Worm (Caenorhabditis elegans) whole organism, L1 larva: ENCODE data around the gene gcy-32.

Source experiments
- C34B4.2 ChIP-seq: sonication (generic microtip); optimal IDR thresholded peaks from 2 replicates; lab custom pipeline; 2017; ENCODE audit warnings: mild to moderate bottlenecking, missing genetic modification characterization, missing compliant biosample characterization
- F16B12.6 ChIP-seq: fragments of 150-350 bp; optimal IDR thresholded peaks from 2 replicates; lab custom pipeline; 2014; ENCODE audit warnings: missing biosample characterization, missing genetic modification characterization
- Y116A8C.19 ChIP-seq: sonication (generic microtip); optimal IDR thresholded peaks from 2 replicates; lab custom pipeline; 2016; ENCODE audit warnings: missing compliant biosample characterization, missing genetic modification characterization, borderline replicate concordance
- aly-2 ChIP-seq: fragments of 150-350 bp; optimal IDR thresholded peaks from 2 replicates; lab custom pipeline; 2014; ENCODE audit warnings: missing biosample characterization, missing genetic modification characterization
- ceh-8 ChIP-seq: fragments of 200-800 bp; sonication (Bioruptor generic); optimal IDR thresholded peaks from 2 replicates; lab custom pipeline; 2018; ENCODE audit warnings: mild to moderate bottlenecking, missing genetic modification characterization, moderate library complexity, missing compliant biosample characterization
- ceh-82 ChIP-seq, 3 experiments: fragments of 150-350 bp in 1 of 3; sonication (generic microtip) in 2 of 3; optimal IDR thresholded peaks; 2 replicates each; lab custom pipeline; 2014 to 2017; ENCODE audit warnings: missing biosample characterization in 3 of 3, missing genetic modification characterization in 3 of 3
- ceh-90 ChIP-seq: sonication (generic microtip); optimal IDR thresholded peaks from 2 replicates; lab custom pipeline; 2016; ENCODE audit warnings: missing genetic modification characterization, missing compliant biosample characterization
- dsc-1 ChIP-seq: sonication (generic microtip); optimal IDR thresholded peaks from 2 replicates; lab custom pipeline; 2016; ENCODE audit warnings: mild to moderate bottlenecking, missing genetic modification characterization, missing compliant biosample characterization
- efl-1 ChIP-seq, 4 experiments: fragments of 150-350 bp; optimal IDR thresholded peaks in 3 of 4; peaks in 1 of 4; 1 replicate in 1 of 4; 2 replicates in 3 of 4; lab custom pipeline; 2014; ENCODE audit warnings: missing biosample characterization in 2 of 4, missing genetic modification characterization in 2 of 4, missing genetic modification reagents in 2 of 4
- elt-3 ChIP-seq, 6 experiments: fragments of 150-350 bp in 1 of 6; sonication (generic microtip); optimal IDR thresholded peaks; 2 replicates each; lab custom pipeline; 2017 to 2018; ENCODE audit warnings: missing biosample characterization in 6 of 6, missing genetic modification characterization in 6 of 6, inconsistent platforms in 1 of 6
- ets-5 ChIP-seq: fragments of 200-800 bp; sonication (Bioruptor generic); IDR thresholded peaks from 2 replicates; pipeline ENCODE4 v1.3.6; 2022; ENCODE audit warnings: missing genetic modification characterization, missing compliant biosample characterization
- fkh-10 ChIP-seq: sonication (generic microtip); optimal IDR thresholded peaks from 2 replicates; lab custom pipeline; 2017; ENCODE audit warnings: missing biosample characterization, missing genetic modification reagents, missing genetic modification characterization
- fkh-8 ChIP-seq: sonication (generic microtip); optimal IDR thresholded peaks from 2 replicates; lab custom pipeline; 2016; ENCODE audit warnings: mild to moderate bottlenecking, missing genetic modification characterization, missing compliant biosample characterization
- hlh-4 ChIP-seq: sonication (generic microtip); optimal IDR thresholded peaks from 2 replicates; lab custom pipeline; 2016; ENCODE audit warnings: mild to moderate bottlenecking, missing genetic modification characterization, missing compliant biosample characterization
- irx-1 ChIP-seq: sonication (generic microtip); optimal IDR thresholded peaks from 2 replicates; lab custom pipeline; 2016; ENCODE audit warnings: missing genetic modification characterization, missing compliant biosample characterization
- isw-1 ChIP-seq: fragments of 200-800 bp; sonication (Bioruptor generic); IDR thresholded peaks from 2 replicates; pipeline ENCODE4 v1.3.6; 2022; ENCODE audit warnings: missing genetic modification characterization, missing compliant biosample characterization
- lin-15B ChIP-seq: fragments of 150-350 bp; sonication (generic microtip); optimal IDR thresholded peaks from 3 replicates; lab custom pipeline; 2014; ENCODE audit warnings: missing biosample characterization, missing genetic modification characterization
- lsy-2 ChIP-seq, 2 experiments: fragments of 150-350 bp; optimal IDR thresholded peaks; 2 replicates each; lab custom pipeline; 2014; ENCODE audit warnings: missing biosample characterization in 2 of 2, missing genetic modification characterization in 2 of 2
- nhr-19 ChIP-seq: fragments of 200-800 bp; sonication (Bioruptor generic); conservative IDR thresholded peaks from 2 replicates; pipeline ENCODE4 v1.3.6; 2022; ENCODE audit warnings: missing genetic modification characterization, missing compliant biosample characterization
- nhr-28 ChIP-seq: fragments of 150-350 bp; optimal IDR thresholded peaks from 2 replicates; lab custom pipeline; 2014; ENCODE audit warnings: missing biosample characterization, missing genetic modification characterization
- nhr-71 ChIP-seq: sonication (generic microtip); optimal IDR thresholded peaks from 2 replicates; lab custom pipeline; 2016; ENCODE audit warnings: mild to moderate bottlenecking, missing genetic modification characterization, moderate library complexity, missing compliant biosample characterization
- nhr-77 ChIP-seq: fragments of 150-350 bp; optimal IDR thresholded peaks from 2 replicates; lab custom pipeline; 2014; ENCODE audit warnings: missing biosample characterization, missing genetic modification characterization
- nhr-85 ChIP-seq: sonication (generic microtip); peaks from one replicate; lab custom pipeline; 2016; ENCODE audit warnings: missing genetic modification characterization, inconsistent platforms, missing compliant biosample characterization
- pax-3 ChIP-seq: fragments of 200-800 bp; sonication (Bioruptor generic); optimal IDR thresholded peaks from 2 replicates; lab custom pipeline; 2018; ENCODE audit warnings: mild to moderate bottlenecking, missing genetic modification characterization, moderate library complexity, missing compliant biosample characterization
- skn-1 ChIP-seq: fragments of 150-350 bp; optimal IDR thresholded peaks from 2 replicates; lab custom pipeline; 2014; ENCODE audit warnings: missing biosample characterization, missing genetic modification characterization
- snu-23 ChIP-seq: sonication (generic microtip); optimal IDR thresholded peaks from 2 replicates; lab custom pipeline; 2016; ENCODE audit warnings: missing genetic modification characterization, missing compliant biosample characterization
- sup-37 ChIP-seq: fragments of 200-800 bp; sonication (Bioruptor generic); optimal IDR thresholded peaks from 2 replicates; lab custom pipeline; 2018; ENCODE audit warnings: mild to moderate bottlenecking, missing genetic modification characterization, missing compliant biosample characterization
- unc-30 ChIP-seq: sonication (generic microtip); optimal IDR thresholded peaks from 2 replicates; lab custom pipeline; 2017; ENCODE audit warnings: missing biosample characterization, missing genetic modification characterization
- unc-86 ChIP-seq: sonication (generic microtip); optimal IDR thresholded peaks from 2 replicates; lab custom pipeline; 2016; ENCODE audit warnings: missing genetic modification characterization, missing compliant biosample characterization
- xbp-1 ChIP-seq: sonication (generic microtip); optimal IDR thresholded peaks from 2 replicates; lab custom pipeline; 2016; ENCODE audit warnings: missing genetic modification characterization, missing compliant biosample characterization
- zip-4 ChIP-seq: fragments of 200-800 bp; sonication (Bioruptor generic); optimal IDR thresholded peaks from 2 replicates; lab custom pipeline; 2018; ENCODE audit warnings: mild to moderate bottlenecking, missing genetic modification characterization, moderate library complexity, missing compliant biosample characterization

Gene gcy-32

DNA sequence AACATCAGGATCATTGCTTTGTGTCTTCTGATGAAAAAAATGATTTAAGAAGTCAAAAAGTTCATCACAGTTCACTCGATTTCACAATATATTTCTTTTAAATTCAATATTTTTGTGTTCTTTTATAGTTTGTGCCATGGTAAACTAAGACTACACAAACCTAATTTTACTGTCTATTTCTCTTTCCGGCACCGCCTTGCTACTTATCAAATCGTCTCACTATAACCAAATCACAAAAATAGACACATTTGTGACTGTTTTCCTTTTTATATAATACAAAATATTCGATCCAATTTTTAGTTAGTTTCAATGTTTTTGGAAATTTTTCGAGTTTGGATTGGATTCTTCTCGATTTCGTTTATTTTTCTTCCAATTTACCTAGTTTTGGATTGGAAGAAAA, 38.8 kb upstream of the gcy-32 start, which contains the start of gene swt-6:
swt-6 (plus strand) TSS at position 301 of the 400 bp plus-strand sequence.
- TF ChIP-seq efl-1 (optimal IDR thresholded peaks at IDR 0.05; lab: Kevin White, UChicago) (no peak), efl-1 (GFP tag; optimal IDR thresholded peaks at IDR 0.05 in 1 of 2; lab: Kevin White, UChicago) (peak in 1 of 2 experiments; percentile 22), skn-1 (tag; lab: Kevin White, UChicago) (no peak), fkh-8 (tag; lab: Kevin White, UChicago) (no peak)

DNA sequence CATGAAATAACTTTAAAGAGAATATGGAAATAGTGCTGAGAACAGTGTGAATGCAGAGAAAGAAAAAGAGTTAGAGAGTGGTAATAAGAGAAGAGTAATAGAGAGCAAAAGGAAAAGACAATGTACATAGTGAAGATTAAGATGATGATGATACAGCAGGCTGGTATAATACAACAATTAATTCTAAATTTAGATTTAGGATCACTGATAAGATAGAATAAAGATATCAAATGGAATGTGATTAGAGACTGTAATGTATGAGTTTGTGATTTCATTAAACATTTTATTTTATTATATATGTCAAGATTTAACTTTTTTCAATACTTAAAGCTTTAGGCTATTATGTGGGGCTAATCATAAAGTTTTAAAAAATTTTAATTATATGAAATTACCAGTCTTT, 37.9 kb upstream of the gcy-32 start, which contains the start of gene R10D12.8:
R10D12.8 (minus strand) TSS at position 101 of the 400 bp plus-strand sequence.
- no peak for TF ChIP-seq aly-2
- no peak for TF ChIP-seq efl-1 (optimal IDR thresholded peaks at IDR 0.05; lab: Kevin White, UChicago)
- TF ChIP-seq efl-1 (GFP tag; optimal IDR thresholded peaks at IDR 0.05 in 1 of 2; lab: Kevin White, UChicago), result peak in 1 of 2 experiments; percentile 35
- peak in 1 of 6 experiments; percentile 45 for TF ChIP-seq elt-3 (tag; optimal IDR thresholded peaks at IDR 0.05; lab: Kevin White, UChicago)

DNA sequence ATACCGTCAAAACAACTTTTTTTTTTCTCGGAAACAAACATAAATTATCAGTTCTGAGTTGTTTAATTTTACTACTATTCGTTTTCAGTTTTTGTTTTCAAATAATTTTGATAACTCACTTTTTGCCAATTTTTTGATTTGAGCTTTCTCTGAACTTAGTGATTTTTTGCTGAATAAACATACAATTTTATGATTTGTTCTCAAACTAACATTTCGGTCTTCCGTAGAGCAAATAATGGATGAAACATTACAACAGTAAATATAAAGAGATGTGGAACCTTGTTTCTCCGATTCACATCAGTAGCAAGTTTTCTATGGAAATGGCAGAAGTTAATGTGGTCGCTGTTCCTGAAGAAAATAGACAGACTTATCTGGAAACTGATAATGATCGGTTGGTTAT, 34.5 kb upstream of the gcy-32 start, which contains the start of gene R10D12.7:
R10D12.7 (plus strand) TSS at position 301 of the 400 bp plus-strand sequence.
- TF ChIP-seq unc-86 (tag; lab: Kevin White, UChicago), result no peak
- no peak for TF ChIP-seq hlh-4 (tag; lab: Kevin White, UChicago)
- no peak for TF ChIP-seq lin-15B
- no peak for TF ChIP-seq snu-23 (GFP tag; lab: Kevin White, UChicago)
- TF ChIP-seq aly-2, result no peak
- no peak for TF ChIP-seq isw-1 (GFP tag; lab: Robert Waterston, UW)
- TF ChIP-seq efl-1 (optimal IDR thresholded peaks at IDR 0.05; lab: Kevin White, UChicago), result no peak
- TF ChIP-seq efl-1 (GFP tag; optimal IDR thresholded peaks at IDR 0.05 in 1 of 2; lab: Kevin White, UChicago), result no peak
- TF ChIP-seq fkh-10, result no peak

DNA sequence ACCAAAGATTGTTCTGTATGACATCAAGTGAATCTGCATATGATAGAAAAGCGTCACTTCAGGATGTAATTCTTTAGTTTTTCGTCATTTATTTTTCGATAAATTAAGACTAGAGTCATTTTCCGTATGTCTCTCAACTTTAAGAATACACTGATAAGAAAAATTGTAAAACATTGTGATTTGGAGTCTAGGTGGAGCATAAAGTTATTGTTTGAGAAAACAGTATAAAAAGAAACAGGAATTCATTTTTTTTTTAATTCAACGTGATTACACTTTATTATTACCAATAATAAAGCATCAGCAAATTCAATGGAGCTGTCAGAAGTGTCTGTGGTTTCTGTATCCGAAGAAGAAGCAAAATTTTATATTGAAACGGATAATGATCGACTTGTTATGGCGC, 33.7 kb upstream of the gcy-32 start, which contains the start of gene R10D12.6:
R10D12.6 (plus strand) TSS at position 301 of the 400 bp plus-strand sequence.
- no peak for TF ChIP-seq nhr-71
- TF ChIP-seq nhr-77 (tag; lab: Kevin White, UChicago), result no peak
- no peak for TF ChIP-seq unc-30
- no peak for TF ChIP-seq ceh-90 (tag; lab: Kevin White, UChicago)
- TF ChIP-seq nhr-28 (tag; lab: Kevin White, UChicago), result no peak
- no peak for TF ChIP-seq efl-1 (optimal IDR thresholded peaks at IDR 0.05; lab: Kevin White, UChicago)
- TF ChIP-seq efl-1 (GFP tag; optimal IDR thresholded peaks at IDR 0.05 in 1 of 2; lab: Kevin White, UChicago), result no peak
- TF ChIP-seq irx-1 (tag; lab: Kevin White, UChicago), result no peak
- TF ChIP-seq ceh-82 (tag; optimal IDR thresholded peaks at IDR 0.05; lab: Kevin White, UChicago), result no peak
- no peak for TF ChIP-seq ets-5
- TF ChIP-seq F16B12.6, result no peak
- TF ChIP-seq skn-1 (tag; lab: Kevin White, UChicago), result no peak
- TF ChIP-seq lsy-2 (tag; optimal IDR thresholded peaks at IDR 0.05; lab: Kevin White, UChicago), result no peak
- no peak for TF ChIP-seq pax-3
- no peak for TF ChIP-seq nhr-85 (tag; lab: Kevin White, UChicago)
- no peak for TF ChIP-seq dsc-1 (tag; lab: Kevin White, UChicago)

DNA sequence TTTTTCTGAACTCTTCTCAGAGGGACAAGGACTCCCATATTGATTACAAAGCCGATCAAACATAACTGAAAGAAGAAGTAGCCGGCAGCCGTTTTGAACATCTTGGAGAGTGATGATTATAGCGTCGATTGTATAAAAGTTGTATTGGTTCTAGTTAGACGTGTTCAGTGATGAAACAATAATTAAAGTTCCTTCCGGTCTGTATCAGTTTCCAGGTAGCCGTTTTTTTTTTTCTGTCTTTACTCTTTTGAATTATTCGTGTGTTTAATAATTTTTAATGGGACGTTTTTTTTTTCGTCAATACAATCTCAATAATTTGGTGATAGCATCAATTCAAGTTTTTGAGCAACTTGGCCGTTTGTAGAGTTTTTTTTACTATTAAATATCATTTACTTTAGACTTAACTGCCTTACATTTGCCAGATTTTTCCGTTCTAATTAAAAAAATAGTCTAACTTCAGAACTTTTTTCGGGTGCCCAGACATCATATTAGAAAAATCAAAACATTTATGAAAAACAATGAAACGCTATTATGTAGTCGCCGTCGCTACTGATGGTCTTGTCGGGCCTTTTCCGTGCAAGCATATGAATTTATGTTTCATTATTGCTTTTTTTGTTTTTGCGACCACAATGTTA, 31.2 kb upstream of the gcy-32 start, which contains the start of the genes srx-10 and clec-226:
srx-10 (minus strand) TSS at position 101 of the 635 bp plus-strand sequence.
clec-226 (plus strand) TSS at position 585 of the 635 bp plus-strand sequence.
- TF ChIP-seq nhr-28 (tag; lab: Kevin White, UChicago) (no peak), xbp-1 (tag; lab: Kevin White, UChicago) (no peak), Y116A8C.19 (no peak), zip-4 (GFP tag; lab: Kevin White, UChicago) (no peak), ceh-8 (GFP tag; lab: Kevin White, UChicago) (no peak), ceh-82 (tag; optimal IDR thresholded peaks at IDR 0.05; lab: Kevin White, UChicago) (no peak), nhr-77 (tag; lab: Kevin White, UChicago) (no peak), ets-5 (no peak), sup-37 (GFP tag; lab: Kevin White, UChicago) (no peak), nhr-19 (GFP tag; lab: Robert Waterston, UW) (no peak), C34B4.2 (tag; lab: Kevin White, UChicago) (no peak)
